Worm (Caenorhabditis elegans) whole organism, early embryonic: ENCODE measurements around the gene fbxb-50.

Experiments used
- ama-1 ChIP-seq: fragments of 150-350 bp; optimal IDR thresholded peaks from 2 replicates; lab custom pipeline; 2014
- flt-1 ChIP-seq: fragments of 200-800 bp; sonication (Bioruptor generic); IDR thresholded peaks from 2 replicates; pipeline ENCODE4 v1.3.6; 2022; ENCODE audit warnings: missing genetic modification characterization, missing compliant biosample characterization
- pes-1 ChIP-seq: fragments of 200-800 bp; sonication (Bioruptor generic); IDR thresholded peaks from 2 replicates; pipeline ENCODE4 v1.3.6; 2022; ENCODE audit warnings: missing genetic modification reagents, missing genetic modification characterization, missing compliant biosample characterization

DNA sequence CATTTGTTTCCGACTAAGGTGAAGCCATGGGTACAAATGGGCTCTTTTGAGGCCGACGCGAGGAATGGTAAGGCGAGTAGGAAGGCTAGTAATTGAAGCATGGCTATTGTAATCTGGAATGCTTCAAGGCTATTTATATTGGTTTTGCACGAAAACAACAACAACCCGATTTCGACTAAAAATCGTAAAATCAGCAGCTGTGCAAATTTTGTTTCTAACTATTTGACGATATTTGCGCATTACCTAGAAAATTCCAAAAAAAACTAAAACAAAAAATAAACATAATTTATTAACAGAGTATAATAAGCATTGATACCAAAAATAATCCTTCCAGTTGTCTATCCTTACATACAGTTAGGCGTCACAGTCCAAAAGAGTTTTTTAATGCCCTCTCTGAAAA lies 38.9 kb downstream of the fbxb-50 start, which contains the start of gene clec-20:
- TF ChIP-seq flt-1 (GFP tag; lab: Robert Waterston, UW), result no peak
- no peak for TF ChIP-seq ama-1
- no peak for TF ChIP-seq pes-1 (GFP tag; lab: Robert Waterston, UW)
